Worm (Caenorhabditis elegans) whole organism, young adult: Measurements from ENCODE around the gene T04B2.3.

Experiments
- F57C9.4 ChIP-seq: sonication (generic microtip); optimal IDR thresholded peaks from 2 replicates; lab custom pipeline; 2017; ENCODE audit warnings: mild to moderate bottlenecking, missing genetic modification characterization, missing compliant biosample characterization
- Y53F4B.3 ChIP-seq: fragments of 200-800 bp; sonication (Bioruptor generic); IDR thresholded peaks from 2 replicates; pipeline ENCODE4 v1.3.6; 2022; ENCODE audit warnings: missing genetic modification reagents, missing genetic modification characterization, missing compliant biosample characterization
- akir-1 ChIP-seq: fragments of 200-800 bp; sonication (Bioruptor generic); optimal IDR thresholded peaks from 2 replicates; lab custom pipeline; 2018; ENCODE audit warnings: mild to moderate bottlenecking, missing genetic modification characterization, moderate library complexity, missing compliant biosample characterization
- ama-1 ChIP-seq, 3 experiments: fragments of 150-350 bp in 1 of 3; sonication (generic microtip) in 2 of 3; optimal IDR thresholded peaks; 2 replicates each; lab custom pipeline; 2014 to 2018; ENCODE audit warnings: missing biosample characterization in 2 of 3, missing genetic modification characterization in 2 of 3, missing genetic modification reagents in 2 of 3
- dox-1 ChIP-seq: fragments of 200-800 bp; sonication (Bioruptor generic); IDR thresholded peaks from 2 replicates; pipeline ENCODE4 v1.3.6; 2022; ENCODE audit warnings: missing genetic modification reagents, missing genetic modification characterization, missing compliant biosample characterization
- dpl-1 ChIP-seq: fragments of 150-350 bp; optimal IDR thresholded peaks from 2 replicates; lab custom pipeline; 2014; ENCODE audit warnings: missing biosample characterization, missing genetic modification reagents, missing genetic modification characterization
- efl-1 ChIP-seq: fragments of 150-350 bp; optimal IDR thresholded peaks from 2 replicates; lab custom pipeline; 2014; ENCODE audit warnings: missing biosample characterization, missing genetic modification reagents, missing genetic modification characterization
- him-1 ChIP-seq: sonication (generic microtip); optimal IDR thresholded peaks from 2 replicates; lab custom pipeline; 2016; ENCODE audit warnings: missing genotype, missing genetic modification reagents, missing genetic modification characterization, missing compliant biosample characterization
- lsl-1 ChIP-seq: fragments of 200-800 bp; sonication (Bioruptor generic); optimal IDR thresholded peaks from 2 replicates; lab custom pipeline; 2018; ENCODE audit warnings: mild to moderate bottlenecking, missing genetic modification characterization, moderate library complexity, missing compliant biosample characterization
- madf-8 ChIP-seq: fragments of 200-800 bp; sonication (Bioruptor generic); conservative IDR thresholded peaks from 2 replicates; pipeline ENCODE4 v1.3.6; 2022; ENCODE audit warnings: missing genetic modification reagents, missing genetic modification characterization, missing compliant biosample characterization
- sptf-2 ChIP-seq: fragments of 200-800 bp; sonication (Bioruptor generic); optimal IDR thresholded peaks from 2 replicates; lab custom pipeline; 2018; ENCODE audit warnings: mild to moderate bottlenecking, missing genetic modification characterization, missing compliant biosample characterization

DNA sequence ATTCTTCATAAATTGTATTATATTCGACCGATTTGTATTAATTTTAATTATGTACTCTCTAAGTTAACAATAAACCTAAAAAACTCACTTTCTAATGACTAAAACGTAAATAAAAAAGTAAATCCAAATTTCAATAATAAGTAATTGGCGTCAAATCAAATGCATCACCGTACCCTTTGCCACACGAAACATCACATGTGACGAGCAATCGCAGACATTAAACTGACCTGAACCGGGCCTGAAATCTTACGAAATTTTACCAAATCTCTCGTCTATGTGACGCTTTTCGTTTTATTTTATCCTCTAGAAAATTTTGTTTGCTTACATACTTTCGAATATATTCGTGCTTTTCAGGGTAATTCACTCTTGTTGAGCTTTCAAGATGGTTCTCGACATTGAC is 43.8 kb upstream of the T04B2.3 start, which contains the start of the genes C47E12.2 and sars-1:
- TF ChIP-seq ama-1 (optimal IDR thresholded peaks at IDR 0.05; lab: Kevin White, UChicago) (no peak), ama-1 (GFP tag; optimal IDR thresholded peaks at IDR 0.05; lab: Kevin White, UChicago) (no peak), dox-1 (no peak), sptf-2 (GFP tag; lab: Kevin White, UChicago) (no peak), dpl-1 (GFP tag; lab: Kevin White, UChicago) (no peak), Y53F4B.3 (GFP tag; lab: Robert Waterston, UW) (no peak), F57C9.4 (tag; lab: Kevin White, UChicago) (no peak), him-1 (tag; lab: Kevin White, UChicago) (no peak), madf-8 (no peak), lsl-1 (peak; percentile 51), efl-1 (GFP tag; lab: Kevin White, UChicago) (no peak), akir-1 (no peak)
